Worm (Caenorhabditis elegans): ENCODE results near the gene ssu-2.

DNA sequence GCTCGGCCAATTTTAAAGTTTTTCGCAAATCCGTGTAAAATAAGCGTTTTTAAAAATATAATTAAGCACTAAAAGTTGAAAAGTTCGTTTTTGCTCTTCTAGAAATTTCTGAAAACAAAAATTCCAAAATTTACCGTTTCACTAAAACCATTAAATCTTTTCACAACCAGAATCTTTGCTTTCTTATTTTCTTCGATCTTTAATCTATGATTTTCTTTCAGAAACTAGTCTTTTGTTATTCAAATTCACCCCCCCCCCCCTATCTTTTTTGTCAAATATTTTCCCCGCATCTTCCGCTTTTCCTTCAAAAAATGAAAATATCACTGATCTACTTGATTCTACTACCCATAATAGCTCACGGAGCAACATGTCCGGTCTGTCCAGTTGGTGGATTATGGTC is 21.4 kb upstream of the ssu-2 start, which contains the start of gene Y67A10A.11:
- TF ChIP-seq unc-130 (GFP tag; optimal IDR thresholded peaks at IDR 0.05), result no peak
- TF ChIP-seq mxl-1 (tag; optimal IDR thresholded peaks at IDR 0.05), result no peak

All from whole organism, young adult.